Worm (Caenorhabditis elegans) whole organism, young adult: ENCODE measurements around the gene R04B3.1.

ENCODE experiments used
- B0336.3 ChIP-seq: fragments of 200-800 bp; sonication (Bioruptor generic); IDR thresholded peaks from 2 replicates; pipeline ENCODE4 v1.3.6; 2022; ENCODE audit warnings: missing genetic modification characterization, missing compliant biosample characterization
- F55B11.4 ChIP-seq: sonication (generic microtip); optimal IDR thresholded peaks from 2 replicates; lab custom pipeline; 2016; ENCODE audit warnings: missing compliant biosample characterization, missing genetic modification characterization, borderline replicate concordance; ENCODE audit not compliant: insufficient read depth
- K11D2.4 ChIP-seq: fragments of 200-800 bp; sonication (Bioruptor generic); IDR thresholded peaks from 2 replicates; pipeline ENCODE4 v1.3.6; 2022; ENCODE audit warnings: missing genetic modification reagents, missing genetic modification characterization, missing compliant biosample characterization
- K12H6.12 ChIP-seq: fragments of 200-800 bp; sonication (Bioruptor generic); optimal IDR thresholded peaks from 2 replicates; lab custom pipeline; 2018; ENCODE audit warnings: mild to moderate bottlenecking, missing genetic modification characterization, missing compliant biosample characterization
- Y95B8A.8 ChIP-seq: fragments of 200-800 bp; sonication (Bioruptor generic); IDR thresholded peaks from 2 replicates; pipeline ENCODE4 v1.3.6; 2022; ENCODE audit warnings: missing genetic modification reagents, missing genetic modification characterization, missing compliant biosample characterization
- akir-1 ChIP-seq: fragments of 200-800 bp; sonication (Bioruptor generic); optimal IDR thresholded peaks from 2 replicates; lab custom pipeline; 2018; ENCODE audit warnings: mild to moderate bottlenecking, missing genetic modification characterization, moderate library complexity, missing compliant biosample characterization
- attf-5 ChIP-seq: fragments of 200-800 bp; sonication (Bioruptor generic); optimal IDR thresholded peaks from 2 replicates; lab custom pipeline; 2018; ENCODE audit warnings: mild to moderate bottlenecking, missing genetic modification characterization, missing compliant biosample characterization
- ceh-58 ChIP-seq: fragments of 200-800 bp; sonication (Bioruptor generic); IDR thresholded peaks from 2 replicates; pipeline ENCODE4 v1.3.6; 2022; ENCODE audit warnings: missing genetic modification characterization, missing compliant biosample characterization
- chd-7 ChIP-seq: sonication (generic microtip); optimal IDR thresholded peaks from 2 replicates; lab custom pipeline; 2016; ENCODE audit warnings: mild to moderate bottlenecking, missing genetic modification characterization, moderate library complexity, missing compliant biosample characterization
- dpl-1 ChIP-seq: fragments of 150-350 bp; optimal IDR thresholded peaks from 2 replicates; lab custom pipeline; 2014; ENCODE audit warnings: missing biosample characterization, missing genetic modification reagents, missing genetic modification characterization
- efl-1 ChIP-seq: fragments of 150-350 bp; optimal IDR thresholded peaks from 2 replicates; lab custom pipeline; 2014; ENCODE audit warnings: missing biosample characterization, missing genetic modification reagents, missing genetic modification characterization
- egl-18 ChIP-seq: fragments of 200-800 bp; sonication (Bioruptor generic); IDR thresholded peaks from 2 replicates; pipeline ENCODE4 v1.3.6; 2022; ENCODE audit warnings: missing genetic modification reagents, missing genetic modification characterization, missing compliant biosample characterization
- egl-44 ChIP-seq: fragments of 200-800 bp; sonication (Bioruptor generic); IDR thresholded peaks from 2 replicates; pipeline ENCODE4 v1.3.6; 2022; ENCODE audit warnings: missing genetic modification reagents, missing genetic modification characterization, missing compliant biosample characterization
- ekl-4 ChIP-seq: fragments of 200-800 bp; sonication (Bioruptor generic); IDR thresholded peaks from 2 replicates; pipeline ENCODE4 v1.3.6; 2022; ENCODE audit warnings: missing genetic modification reagents, missing genetic modification characterization, missing compliant biosample characterization
- hrde-1 ChIP-seq: sonication (generic microtip); optimal IDR thresholded peaks from 2 replicates; lab custom pipeline; 2016; ENCODE audit warnings: missing genetic modification characterization, mild to moderate bottlenecking, missing compliant biosample characterization, moderate library complexity, missing genotype, missing genetic modification reagents, borderline replicate concordance
- hsf-1 ChIP-seq: fragments of 200-800 bp; sonication (Bioruptor generic); IDR thresholded peaks from 2 replicates; pipeline ENCODE4 v1.3.6; 2022; ENCODE audit warnings: missing genetic modification reagents, missing genetic modification characterization, missing compliant biosample characterization
- let-607 ChIP-seq, 2 experiments: fragments of 200-800 bp in 1 of 2; sonication (Bioruptor generic) in 1 of 2; sonication (generic microtip) in 1 of 2; optimal IDR thresholded peaks; 2 replicates each; lab custom pipeline; 2016 to 2018; ENCODE audit warnings: mild to moderate bottlenecking in 2 of 2, missing compliant biosample characterization in 2 of 2, missing genetic modification characterization in 2 of 2, moderate library complexity in 2 of 2, missing genotype in 1 of 2
- madf-3 ChIP-seq: fragments of 200-800 bp; sonication (Bioruptor generic); IDR thresholded peaks from 2 replicates; pipeline ENCODE4 v1.3.6; 2022; ENCODE audit warnings: missing genetic modification reagents, missing genetic modification characterization, missing compliant biosample characterization
- mcd-1 ChIP-seq: fragments of 200-800 bp; sonication (Bioruptor generic); IDR thresholded peaks from 2 replicates; pipeline ENCODE4 v1.3.6; 2022; ENCODE audit warnings: missing genetic modification reagents, missing genetic modification characterization, missing compliant biosample characterization
- mel-28 ChIP-seq: sonication (generic microtip); optimal IDR thresholded peaks from 2 replicates; lab custom pipeline; 2016; ENCODE audit warnings: borderline replicate concordance, mild to moderate bottlenecking, missing genetic modification characterization, missing compliant biosample characterization
- nfya-1 ChIP-seq: sonication (generic microtip); optimal IDR thresholded peaks from 2 replicates; lab custom pipeline; 2017; ENCODE audit warnings: antibody characterized with exemption, missing compliant biosample characterization, missing genetic modification characterization, borderline replicate concordance; ENCODE audit not compliant: insufficient read depth
- nfyb-1 ChIP-seq: fragments of 200-800 bp; sonication (Bioruptor generic); IDR thresholded peaks from 2 replicates; pipeline ENCODE4 v1.3.6; 2022; ENCODE audit warnings: missing genetic modification reagents, missing genetic modification characterization, missing compliant biosample characterization
- pbrm-1 ChIP-seq: fragments of 200-800 bp; sonication (Bioruptor generic); IDR thresholded peaks from 2 replicates; pipeline ENCODE4 v1.3.6; 2022; ENCODE audit warnings: missing genetic modification reagents, missing genetic modification characterization, missing compliant biosample characterization
- rec-8 ChIP-seq, 2 experiments: sonication (generic microtip); optimal IDR thresholded peaks; 2 replicates each; lab custom pipeline; 2016; ENCODE audit warnings: mild to moderate bottlenecking in 2 of 2, missing genetic modification characterization in 2 of 2, missing genetic modification reagents in 2 of 2, missing genotype in 2 of 2, missing biosample characterization in 1 of 2, missing compliant biosample characterization in 1 of 2, moderate library complexity in 1 of 2
- repo-1 ChIP-seq: sonication (generic microtip); optimal IDR thresholded peaks from 2 replicates; lab custom pipeline; 2017; ENCODE audit warnings: mild to moderate bottlenecking, missing genetic modification characterization, missing compliant biosample characterization
- sea-2 ChIP-seq: fragments of 200-800 bp; sonication (Bioruptor generic); IDR thresholded peaks from 2 replicates; pipeline ENCODE4 v1.3.6; 2022; ENCODE audit warnings: missing genetic modification characterization, missing compliant biosample characterization
- snpc-3.4 ChIP-seq: sonication (generic microtip); optimal IDR thresholded peaks from 2 replicates; lab custom pipeline; 2017; ENCODE audit warnings: missing genetic modification characterization, mild to moderate bottlenecking, missing compliant biosample characterization, antibody characterized with exemption, moderate library complexity, missing genotype, missing genetic modification reagents
- somi-1 ChIP-seq: fragments of 200-800 bp; sonication (Bioruptor generic); optimal IDR thresholded peaks from 2 replicates; lab custom pipeline; 2018; ENCODE audit warnings: mild to moderate bottlenecking, missing genetic modification characterization, missing compliant biosample characterization
- unc-62 ChIP-seq: fragments of 150-350 bp; optimal IDR thresholded peaks from 2 replicates; lab custom pipeline; 2014; ENCODE audit warnings: missing biosample characterization, missing genetic modification reagents, missing genetic modification characterization
- zfh-2 ChIP-seq: fragments of 200-800 bp; sonication (Bioruptor generic); conservative IDR thresholded peaks from 2 replicates; pipeline ENCODE4 v1.3.6; 2022; ENCODE audit warnings: missing genetic modification reagents, missing genetic modification characterization, missing compliant biosample characterization
- ztf-22 ChIP-seq: fragments of 200-800 bp; sonication (Bioruptor generic); optimal IDR thresholded peaks from 2 replicates; lab custom pipeline; 2018; ENCODE audit warnings: mild to moderate bottlenecking, missing genetic modification characterization, moderate library complexity, missing compliant biosample characterization
- ztf-25 ChIP-seq: fragments of 200-800 bp; sonication (Bioruptor generic); IDR thresholded peaks from 2 replicates; pipeline ENCODE4 v1.3.6; 2022; ENCODE audit warnings: missing genetic modification reagents, missing genetic modification characterization, missing compliant biosample characterization
- ztf-3 ChIP-seq: fragments of 200-800 bp; sonication (Bioruptor generic); optimal IDR thresholded peaks from 2 replicates; lab custom pipeline; 2018; ENCODE audit warnings: mild to moderate bottlenecking, missing genetic modification characterization, missing compliant biosample characterization

Gene R04B3.1

DNA sequence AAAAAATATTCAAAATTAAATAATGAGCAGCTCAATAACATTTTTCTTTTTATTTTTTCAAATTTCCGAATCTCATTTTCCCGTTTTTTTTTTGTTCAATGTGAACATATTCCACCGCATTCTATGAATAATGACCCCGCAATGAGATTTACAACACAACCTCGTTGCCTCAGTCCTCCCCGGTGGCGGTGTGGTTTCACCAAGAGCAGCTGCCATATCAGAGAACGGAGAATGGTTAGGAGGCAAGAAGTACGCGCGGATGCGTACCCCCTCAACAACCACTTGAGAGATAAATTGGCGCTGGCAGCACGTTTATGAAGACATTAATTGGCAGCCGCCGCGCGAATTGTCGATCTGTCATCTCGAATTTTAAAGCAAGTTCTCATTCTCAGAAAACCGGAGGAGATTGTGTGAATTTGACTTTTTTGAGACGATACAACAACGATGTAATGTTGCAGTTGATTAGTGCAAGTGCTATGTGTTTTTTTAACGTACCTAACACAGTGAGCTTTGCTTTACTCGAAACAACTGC lies 42.5 kb upstream of the R04B3.1 start:
- TF ChIP-seq somi-1 (GFP tag; lab: Kevin White, UChicago): no peak
- TF ChIP-seq snpc-3.4 (tag; lab: Kevin White, UChicago): no peak
- no peak for TF ChIP-seq repo-1 (tag; lab: Kevin White, UChicago)
- TF ChIP-seq unc-62 (GFP tag; lab: Kevin White, UChicago): no peak
- TF ChIP-seq zfh-2 (GFP tag; lab: Robert Waterston, UW): 0 out of 2 replicates have a peak, but pooled peaks have one; percentile 40
- no peak for TF ChIP-seq F55B11.4 (tag; lab: Kevin White, UChicago)

ce11 chrX:2508449-2508848 lies 37.2 kb upstream of the R04B3.1 start, which contains the start of gene K02E10.7:
TSS of gene K02E10.7 (minus strand) at chrX:2508549.
- TF ChIP-seq mcd-1 (GFP tag; lab: Robert Waterston, UW) (no peak), sea-2 (GFP tag; lab: Robert Waterston, UW) (no peak), ekl-4 (GFP tag; lab: Robert Waterston, UW) (no peak), attf-5 (GFP tag; lab: Kevin White, UChicago) (no peak), ztf-22 (GFP tag; lab: Kevin White, UChicago) (no peak), let-607 (tag; optimal IDR thresholded peaks at IDR 0.05; lab: Kevin White, UChicago) (no peak), ztf-3 (GFP tag; lab: Kevin White, UChicago) (no peak), rec-8 (tag; optimal IDR thresholded peaks at IDR 0.05; lab: Kevin White, UChicago) (no peak), madf-3 (GFP tag; lab: Robert Waterston, UW) (no peak), chd-7 (tag; lab: Kevin White, UChicago) (no peak), egl-44 (GFP tag; lab: Robert Waterston, UW) (no peak), K11D2.4 (GFP tag; lab: Robert Waterston, UW) (no peak), B0336.3 (no peak), mel-28 (tag; lab: Kevin White, UChicago) (no peak), akir-1 (GFP tag; lab: Kevin White, UChicago) (no peak), nfyb-1 (GFP tag; lab: Robert Waterston, UW) (no peak)

DNA sequence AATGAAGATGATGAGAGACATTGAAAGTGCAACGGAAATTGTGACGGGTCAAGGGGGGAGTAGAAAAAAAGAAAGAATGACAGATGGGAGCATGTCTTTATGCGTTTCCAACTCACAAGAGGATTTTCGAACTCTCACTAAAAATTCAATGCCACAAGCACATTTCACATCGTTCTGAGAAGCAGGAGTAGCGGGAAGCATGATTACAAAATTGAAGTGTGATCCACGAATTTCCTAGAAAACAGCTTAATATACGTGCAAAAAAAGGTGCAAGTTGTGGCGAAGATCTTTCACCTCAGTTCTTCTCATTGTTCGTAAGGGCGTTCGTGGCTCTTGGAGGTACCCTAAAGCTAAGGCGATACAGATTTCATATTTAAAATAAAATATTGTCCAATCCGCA lies 35.5 kb upstream of the R04B3.1 start:
- TF ChIP-seq ceh-58 (no peak), pbrm-1 (GFP tag; lab: Robert Waterston, UW) (no peak), dpl-1 (GFP tag; lab: Kevin White, UChicago) (no peak), ztf-25 (GFP tag; lab: Robert Waterston, UW) (no peak), efl-1 (GFP tag; lab: Kevin White, UChicago) (no peak), hsf-1 (no peak), K12H6.12 (tag; lab: Kevin White, UChicago) (no peak), nfya-1 (tag; lab: Kevin White, UChicago) (no peak), hrde-1 (tag; lab: Kevin White, UChicago) (no peak)

ce11 chrX:2497816-2498215 lies 26.6 kb upstream of the R04B3.1 start:
- TF ChIP-seq Y95B8A.8 (no peak), egl-18 (GFP tag; lab: Robert Waterston, UW) (no peak)
